Fruit fly (Drosophila melanogaster) ovary, adult (tissue): Measurements from ENCODE around the gene CG3349.

ENCODE experiments used
- CG17801 ChIP-seq: fragments of 200-800 bp; optimal IDR thresholded peaks from 2 replicates; lab custom pipeline; 2019; ENCODE audit warnings: missing biosample characterization, mild to moderate bottlenecking, missing genetic modification characterization, moderate library complexity; ENCODE audit not compliant: partially characterized antibody

Gene CG3349

dm6 chr3L:14979332-14979731 is at the start of gene CG3349:
Gene CG3349 (plus strand): TSS chr3L:14979620.
- TF ChIP-seq CG17801 (GFP tag; lab: Kevin White, UChicago) = no peak

dm6 chr3L:14942769-14943168 is 36.7 kb upstream of the CG3349 start:
- no peak for TF ChIP-seq CG17801 (GFP tag; lab: Kevin White, UChicago)

- no peak for TF ChIP-seq CG17801 (GFP tag; lab: Kevin White, UChicago)
Observed at dm6 chr3L:14944231-14944630, 35.2 kb upstream of the CG3349 start, which contains the start of gene CG13465. Gene CG13465 (minus strand): TSS chr3L:14944331.

DNA sequence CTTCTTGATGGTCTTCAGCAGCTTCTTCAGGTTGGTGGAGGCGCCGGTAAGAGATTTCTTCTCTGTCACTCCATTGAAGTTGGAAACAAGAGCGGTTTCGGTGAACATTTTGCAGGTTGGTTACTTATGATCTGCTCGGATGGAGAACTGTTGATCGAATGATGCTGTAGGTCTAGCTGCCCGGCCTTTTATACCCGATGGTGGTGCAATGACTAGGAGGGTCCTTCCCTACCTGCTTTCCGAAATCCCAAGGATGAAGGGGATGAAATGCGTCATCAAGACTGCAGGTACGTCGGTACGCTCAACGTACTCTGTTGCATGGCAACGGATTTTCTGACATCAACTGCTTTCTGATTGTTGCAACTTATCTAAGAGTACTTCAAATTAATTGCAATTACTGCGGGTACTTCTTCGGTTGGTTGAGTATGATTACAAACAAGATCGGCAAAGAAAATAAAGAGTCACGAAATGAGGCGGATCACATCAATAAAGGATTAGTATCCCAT is 33.4 kb upstream of the CG3349 start, which contains the start of gene BobA:
Gene BobA (minus strand): TSS at position 165 of the 506 bp plus-strand sequence.
- TF ChIP-seq CG17801 (GFP tag; lab: Kevin White, UChicago) = no peak

dm6 chr3L:14949943-14950342 is 29.5 kb upstream of the CG3349 start:
- TF ChIP-seq CG17801 (GFP tag; lab: Kevin White, UChicago) = no peak

- TF ChIP-seq CG17801 (GFP tag; lab: Kevin White, UChicago) = no peak
Observed at dm6 chr3L:14952858-14953669, 26.4 kb upstream of the CG3349 start.

dm6 chr3L:14956288-14957032 is 23.0 kb upstream of the CG3349 start:
- TF ChIP-seq CG17801 (GFP tag; lab: Kevin White, UChicago) = no peak

DNA sequence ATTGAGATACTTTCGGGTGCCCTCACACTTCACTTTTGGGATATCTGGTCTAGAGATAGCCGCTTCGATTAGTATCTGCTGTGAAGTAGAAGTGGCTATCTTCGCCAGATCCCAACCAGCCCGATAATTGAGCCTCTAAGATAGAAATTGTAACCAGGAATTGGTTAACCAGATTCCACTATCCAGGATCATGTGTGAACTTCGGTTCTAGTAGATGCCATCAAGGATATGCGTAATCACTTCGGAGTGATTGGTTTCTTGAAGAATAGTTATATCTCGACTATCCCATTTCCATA is 22.4 kb upstream of the CG3349 start:
- no peak for TF ChIP-seq CG17801 (GFP tag; lab: Kevin White, UChicago)

DNA sequence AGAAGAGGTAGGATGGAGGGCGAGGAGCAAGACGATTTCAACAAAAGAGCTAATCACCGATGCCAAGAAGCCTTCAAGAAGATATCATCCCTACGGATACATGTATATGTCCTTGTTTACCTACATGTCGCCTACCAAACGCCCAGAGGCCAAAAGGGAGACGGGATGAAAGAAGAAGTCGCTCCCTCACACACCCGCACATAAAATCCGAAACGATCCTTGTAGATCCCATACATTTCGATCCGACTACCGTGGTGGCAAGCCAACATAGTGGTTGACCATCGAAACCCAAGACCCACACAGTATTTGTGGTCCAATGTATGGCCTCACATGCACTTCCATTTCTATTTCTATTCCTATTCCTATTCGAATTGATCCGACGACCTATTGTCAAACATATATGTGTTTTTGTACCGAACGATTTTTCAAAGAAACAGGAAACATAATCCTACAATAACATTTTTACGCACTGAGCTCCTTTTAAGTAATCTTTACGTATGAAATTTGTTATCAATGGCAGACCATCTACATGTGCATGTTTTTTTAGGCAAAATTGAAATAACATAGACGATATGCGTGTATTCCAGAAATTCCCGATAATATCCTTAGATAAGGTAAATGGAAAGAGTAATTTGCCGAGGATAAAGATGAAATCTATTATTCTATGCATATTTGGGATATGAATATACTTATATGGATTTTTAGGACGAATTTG is 20.6 kb upstream of the CG3349 start:
- no peak for TF ChIP-seq CG17801 (GFP tag; lab: Kevin White, UChicago)

- TF ChIP-seq CG17801 (GFP tag; lab: Kevin White, UChicago) = no peak
Observed at dm6 chr3L:14960549-14960948, 18.9 kb upstream of the CG3349 start.

DNA sequence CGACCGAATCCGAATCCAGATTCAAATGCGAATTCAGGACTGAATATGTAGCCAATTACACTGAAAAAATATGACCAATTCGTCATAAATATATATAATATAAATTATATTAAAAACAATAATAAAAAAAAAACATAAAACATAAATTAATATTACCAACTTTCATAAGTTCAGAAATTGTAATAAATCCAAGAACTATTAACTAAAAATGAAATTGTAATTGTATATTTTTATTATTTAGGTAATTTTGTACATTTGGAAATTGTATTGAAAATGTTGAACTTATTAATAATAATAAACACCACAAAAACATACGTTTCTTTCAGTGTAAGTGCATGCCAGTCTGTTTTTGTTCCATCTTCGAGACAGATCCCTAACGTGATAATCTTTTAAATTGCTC is 18.4 kb upstream of the CG3349 start:
- TF ChIP-seq CG17801 (GFP tag; lab: Kevin White, UChicago) = no peak

- no peak for TF ChIP-seq CG17801 (GFP tag; lab: Kevin White, UChicago)
Observed at dm6 chr3L:14962729-14963128, 16.7 kb upstream of the CG3349 start.

dm6 chr3L:14964862-14965261 is 14.6 kb upstream of the CG3349 start:
- TF ChIP-seq CG17801 (GFP tag; lab: Kevin White, UChicago) = no peak

- no peak for TF ChIP-seq CG17801 (GFP tag; lab: Kevin White, UChicago)
Observed at dm6 chr3L:14966199-14966858, 13.1 kb upstream of the CG3349 start.
